Worm (Caenorhabditis elegans) whole organism, L4 larva: Measurements from ENCODE around the gene myo-2.

ENCODE experiments used
- F37D6.2 ChIP-seq: sonication (generic microtip); optimal IDR thresholded peaks from 2 replicates; lab custom pipeline; 2016; ENCODE audit warnings: mild to moderate bottlenecking, missing genetic modification characterization, missing compliant biosample characterization
- F49E8.2 ChIP-seq: sonication (generic microtip); optimal IDR thresholded peaks from 2 replicates; lab custom pipeline; 2016; ENCODE audit warnings: missing compliant biosample characterization, mild to moderate bottlenecking, missing genetic modification characterization, borderline replicate concordance
- R02D3.7 ChIP-seq: fragments of 150-350 bp; sonication (generic microtip); optimal IDR thresholded peaks from 3 replicates; lab custom pipeline; 2014; ENCODE audit warnings: missing biosample characterization, missing genetic modification characterization
- Y48G9A.11 ChIP-seq: fragments of 200-800 bp; sonication (Bioruptor generic); IDR thresholded peaks from 2 replicates; pipeline ENCODE4 v1.3.6; 2022; ENCODE audit warnings: missing genetic modification reagents, missing genetic modification characterization, missing compliant biosample characterization
- Y5F2A.4 ChIP-seq: fragments of 200-800 bp; sonication (Bioruptor generic); optimal IDR thresholded peaks from 2 replicates; lab custom pipeline; 2018; ENCODE audit warnings: mild to moderate bottlenecking, missing genetic modification characterization, missing compliant biosample characterization
- ZK546.5 ChIP-seq, 2 experiments: sonication (generic microtip); optimal IDR thresholded peaks; 2 replicates each; lab custom pipeline; 2017; ENCODE audit warnings: missing biosample characterization in 2 of 2, missing genetic modification characterization in 2 of 2
- ceh-20 ChIP-seq: fragments of 200-800 bp; sonication (Bioruptor generic); IDR thresholded peaks from 2 replicates; pipeline ENCODE4 v1.3.6; 2022; ENCODE audit warnings: missing genetic modification reagents, missing genetic modification characterization, missing compliant biosample characterization
- ceh-28 ChIP-seq: fragments of 150-350 bp; optimal IDR thresholded peaks from 2 replicates; lab custom pipeline; 2014; ENCODE audit warnings: missing biosample characterization, missing genetic modification reagents, missing genetic modification characterization
- ceh-32 ChIP-seq: sonication (generic microtip); optimal IDR thresholded peaks from 2 replicates; lab custom pipeline; 2016; ENCODE audit warnings: mild to moderate bottlenecking, missing genetic modification characterization, missing compliant biosample characterization; ENCODE audit not compliant: poor library complexity
- ceh-44 ChIP-seq: fragments of 200-800 bp; sonication (Bioruptor generic); IDR thresholded peaks from 2 replicates; pipeline ENCODE4 v1.3.6; 2022; ENCODE audit warnings: missing genetic modification reagents, missing genetic modification characterization, missing compliant biosample characterization
- cey-2 ChIP-seq: sonication (generic microtip); optimal IDR thresholded peaks from 3 replicates; lab custom pipeline; 2017; ENCODE audit warnings: missing genetic modification characterization, mild to moderate bottlenecking, missing compliant biosample characterization, antibody characterized with exemption, borderline replicate concordance; ENCODE audit not compliant: insufficient read depth
- daf-12 ChIP-seq: fragments of 150-350 bp; optimal IDR thresholded peaks from 2 replicates; lab custom pipeline; 2014; ENCODE audit warnings: missing biosample characterization, missing genetic modification reagents, missing genetic modification characterization
- daf-8 ChIP-seq: fragments of 200-800 bp; sonication (Bioruptor generic); IDR thresholded peaks from 2 replicates; pipeline ENCODE4 v1.3.6; 2022; ENCODE audit warnings: missing genetic modification characterization, missing compliant biosample characterization
- dmd-6 ChIP-seq: fragments of 200-800 bp; sonication (Bioruptor generic); IDR thresholded peaks from 2 replicates; pipeline ENCODE4 v1.3.6; 2022; ENCODE audit warnings: missing genetic modification reagents, missing genetic modification characterization, missing compliant biosample characterization
- dmd-9 ChIP-seq: fragments of 200-800 bp; sonication (Bioruptor generic); IDR thresholded peaks from 2 replicates; pipeline ENCODE4 v1.3.6; 2022; ENCODE audit warnings: missing genetic modification reagents, missing genetic modification characterization, missing compliant biosample characterization
- egl-27 ChIP-seq: sonication (generic microtip); optimal IDR thresholded peaks from 3 replicates; lab custom pipeline; 2017; ENCODE audit warnings: missing biosample characterization, missing genetic modification reagents, missing genetic modification characterization
- egl-43 ChIP-seq: fragments of 200-800 bp; sonication (Bioruptor generic); IDR thresholded peaks from 2 replicates; pipeline ENCODE4 v1.3.6; 2022; ENCODE audit warnings: missing genetic modification reagents, missing genetic modification characterization, missing compliant biosample characterization
- fos-1 ChIP-seq: fragments of 150-350 bp; optimal IDR thresholded peaks from 2 replicates; lab custom pipeline; 2014; ENCODE audit warnings: missing biosample characterization, missing genetic modification characterization
- hif-1 ChIP-seq, 2 experiments: sonication (generic microtip); optimal IDR thresholded peaks; 2 replicates each; lab custom pipeline; 2016 to 2017; ENCODE audit warnings: missing compliant biosample characterization in 2 of 2, missing genetic modification characterization in 2 of 2, missing genetic modification reagents in 2 of 2, missing genotype in 2 of 2, mild to moderate bottlenecking in 1 of 2
- hlh-11 ChIP-seq: fragments of 200-800 bp; sonication (Bioruptor generic); optimal IDR thresholded peaks from 2 replicates; lab custom pipeline; 2018; ENCODE audit warnings: mild to moderate bottlenecking, missing genetic modification characterization, missing compliant biosample characterization
- hlh-30 ChIP-seq: sonication (generic microtip); optimal IDR thresholded peaks from 2 replicates; lab custom pipeline; 2017; ENCODE audit warnings: antibody characterized with exemption, mild to moderate bottlenecking, missing genetic modification characterization, missing compliant biosample characterization; ENCODE audit not compliant: insufficient read depth
- jun-1 ChIP-seq: fragments of 150-350 bp; optimal IDR thresholded peaks from 2 replicates; lab custom pipeline; 2014; ENCODE audit warnings: missing biosample characterization, missing genetic modification reagents, missing genetic modification characterization
- lim-7 ChIP-seq: fragments of 200-800 bp; sonication (Bioruptor generic); IDR thresholded peaks from 2 replicates; pipeline ENCODE4 v1.3.6; 2022; ENCODE audit warnings: missing genetic modification characterization, missing compliant biosample characterization
- lin-1 ChIP-seq: fragments of 200-800 bp; sonication (Bioruptor generic); IDR thresholded peaks from 2 replicates; pipeline ENCODE4 v1.3.6; 2022; ENCODE audit warnings: missing genetic modification reagents, missing genetic modification characterization, missing compliant biosample characterization
- lin-29 ChIP-seq: fragments of 200-800 bp; sonication (Bioruptor generic); IDR thresholded peaks from 2 replicates; pipeline ENCODE4 v1.3.6; 2022; ENCODE audit warnings: missing genetic modification reagents, missing genetic modification characterization, missing compliant biosample characterization
- lsy-2 ChIP-seq, 2 experiments: fragments of 150-350 bp in 1 of 2; sonication (generic microtip) in 1 of 2; optimal IDR thresholded peaks; 2 replicates each; lab custom pipeline; 2014 to 2017; ENCODE audit warnings: missing biosample characterization in 2 of 2, missing genetic modification characterization in 2 of 2
- mdl-1 ChIP-seq, 2 experiments: fragments of 150-350 bp in 1 of 2; sonication (generic microtip) in 1 of 2; optimal IDR thresholded peaks; 2 replicates each; lab custom pipeline; 2014 to 2017; ENCODE audit warnings: missing biosample characterization in 2 of 2, missing genetic modification characterization in 2 of 2
- mes-2 ChIP-seq: sonication (generic microtip); optimal IDR thresholded peaks from 2 replicates; lab custom pipeline; 2016; ENCODE audit warnings: missing genotype, mild to moderate bottlenecking, missing genetic modification characterization, missing compliant biosample characterization; ENCODE audit not compliant: poor library complexity, severe bottlenecking
- nhr-11 ChIP-seq: fragments of 150-350 bp; optimal IDR thresholded peaks from 2 replicates; lab custom pipeline; 2014; ENCODE audit warnings: missing biosample characterization, missing genetic modification characterization
- nhr-237 ChIP-seq: sonication (generic microtip); optimal IDR thresholded peaks from 2 replicates; lab custom pipeline; 2017; ENCODE audit warnings: missing biosample characterization, missing genetic modification characterization
- nhr-25 ChIP-seq: sonication (generic microtip); optimal IDR thresholded peaks from 2 replicates; lab custom pipeline; 2017; ENCODE audit warnings: missing genetic modification characterization, mild to moderate bottlenecking, missing compliant biosample characterization, antibody characterized with exemption, moderate library complexity, borderline replicate concordance; ENCODE audit not compliant: insufficient read depth
- nhr-41 ChIP-seq: fragments of 200-800 bp; sonication (Bioruptor generic); IDR thresholded peaks from 2 replicates; pipeline ENCODE4 v1.3.6; 2022; ENCODE audit warnings: missing genetic modification reagents, missing genetic modification characterization, missing compliant biosample characterization
- nhr-76 ChIP-seq: fragments of 150-350 bp; optimal IDR thresholded peaks from 2 replicates; lab custom pipeline; 2014; ENCODE audit warnings: missing biosample characterization, missing genetic modification characterization
- nhr-77 ChIP-seq: fragments of 150-350 bp; optimal IDR thresholded peaks from 2 replicates; lab custom pipeline; 2014; ENCODE audit warnings: missing biosample characterization, missing genetic modification characterization
- php-3 ChIP-seq: fragments of 200-800 bp; sonication (Bioruptor generic); IDR thresholded peaks from 2 replicates; pipeline ENCODE4 v1.3.6; 2022; ENCODE audit warnings: missing genetic modification reagents, missing genetic modification characterization, missing compliant biosample characterization
- saeg-2 ChIP-seq: fragments of 200-800 bp; sonication (Bioruptor generic); IDR thresholded peaks from 2 replicates; pipeline ENCODE4 v1.3.6; 2022; ENCODE audit warnings: missing genetic modification reagents, missing genetic modification characterization, missing compliant biosample characterization
- skn-1 ChIP-seq: fragments of 150-350 bp; optimal IDR thresholded peaks from 2 replicates; lab custom pipeline; 2014; ENCODE audit warnings: missing biosample characterization, missing genetic modification characterization
- snpc-1.2 ChIP-seq: fragments of 200-800 bp; sonication (Bioruptor generic); IDR thresholded peaks from 2 replicates; pipeline ENCODE4 v1.3.6; 2022; ENCODE audit warnings: missing genetic modification reagents, missing genetic modification characterization, missing compliant biosample characterization
- spr-1 ChIP-seq: sonication (generic microtip); optimal IDR thresholded peaks from 2 replicates; lab custom pipeline; 2016; ENCODE audit warnings: mild to moderate bottlenecking, missing genetic modification characterization, missing compliant biosample characterization
- unc-62 ChIP-seq, 3 experiments: fragments of 150-350 bp in 1 of 3; sonication (generic microtip); optimal IDR thresholded peaks in 2 of 3; peaks in 1 of 3; 1 replicate in 1 of 3; 2 replicates in 2 of 3; lab custom pipeline; 2014 to 2017; ENCODE audit warnings: missing biosample characterization in 3 of 3, missing genetic modification characterization in 3 of 3, missing genetic modification reagents in 3 of 3, missing genotype in 1 of 3
- vab-7 ChIP-seq: fragments of 200-800 bp; sonication (Bioruptor generic); IDR thresholded peaks from 2 replicates; pipeline ENCODE4 v1.3.6; 2022; ENCODE audit warnings: missing genetic modification reagents, missing genetic modification characterization, missing compliant biosample characterization
- zag-1 ChIP-seq: fragments of 150-350 bp; optimal IDR thresholded peaks from 2 replicates; lab custom pipeline; 2014; ENCODE audit warnings: missing biosample characterization, missing genetic modification characterization
- zfp-2 ChIP-seq: sonication (generic microtip); optimal IDR thresholded peaks from 2 replicates; lab custom pipeline; 2016; ENCODE audit warnings: mild to moderate bottlenecking, missing genetic modification characterization, missing compliant biosample characterization
- zip-2 ChIP-seq: fragments of 150-350 bp; optimal IDR thresholded peaks from 2 replicates; lab custom pipeline; 2014; ENCODE audit warnings: missing biosample characterization, missing genetic modification characterization
- ztf-7 ChIP-seq: fragments of 150-350 bp; optimal IDR thresholded peaks from 2 replicates; lab custom pipeline; 2014; ENCODE audit warnings: missing biosample characterization, missing genetic modification characterization

myo-2 gene

ce11 chrX:12449262-12449942, 18.5 kb upstream of the myo-2 start, which contains the start of gene T18D3.6 (continued):
- TF ChIP-seq vab-7 (GFP tag; lab: Robert Waterston, UW), result no peak
- TF ChIP-seq hif-1 (tag; optimal IDR thresholded peaks at IDR 0.05; lab: Kevin White, UChicago), result peak in 1 of 2 experiments; percentile 9
- TF ChIP-seq fos-1 (tag; lab: Kevin White, UChicago), result no peak
- no peak for TF ChIP-seq zag-1 (tag; lab: Kevin White, UChicago)
- no peak for TF ChIP-seq ceh-32 (tag; lab: Kevin White, UChicago)
- TF ChIP-seq lin-29 (GFP tag; lab: Robert Waterston, UW), result no peak
- TF ChIP-seq, all 104 proteins: peak for 16

ce11 chrX:12451258-12451657, 16.6 kb upstream of the myo-2 start:
- TF ChIP-seq php-3 (GFP tag; lab: Robert Waterston, UW), result 0 out of 2 replicates have a peak, but pooled peaks have one; percentile 18
- peak; percentile 10 for TF ChIP-seq nhr-76 (tag; lab: Kevin White, UChicago)
- TF ChIP-seq dmd-6 (GFP tag; lab: Robert Waterston, UW), result peak; percentile 59
- no peak for TF ChIP-seq zfp-2

- no peak for TF ChIP-seq ceh-44 (GFP tag; lab: Robert Waterston, UW)
- TF ChIP-seq daf-12 (tag; lab: Kevin White, UChicago), result no peak
- TF ChIP-seq ZK546.5 (tag; optimal IDR thresholded peaks at IDR 0.05; lab: Kevin White, UChicago), result no peak
- peak; percentile 80 for TF ChIP-seq F37D6.2 (tag; lab: Kevin White, UChicago)
- peak in 1 of 2 experiments; percentile 15 for TF ChIP-seq unc-62 (GFP tag; optimal IDR thresholded peaks at IDR 0.05 in 1 of 2; lab: Kevin White, UChicago)
- no peak for TF ChIP-seq unc-62 (tag; optimal IDR thresholded peaks at IDR 0.05; lab: Kevin White, UChicago)
- TF ChIP-seq Y48G9A.11 (GFP tag; lab: Robert Waterston, UW), result no peak
- no peak for TF ChIP-seq ceh-28 (tag; lab: Kevin White, UChicago)
- TF ChIP-seq mdl-1 (tag; optimal IDR thresholded peaks at IDR 0.05; lab: Kevin White, UChicago), result no peak
- no peak for TF ChIP-seq spr-1 (tag; lab: Kevin White, UChicago)
- TF ChIP-seq nhr-25, result no peak
- no peak for TF ChIP-seq jun-1 (tag; lab: Kevin White, UChicago)
- peak; percentile 73; the same call in 1 of the 2 replicates for TF ChIP-seq egl-43
- TF ChIP-seq nhr-237, result no peak
- TF ChIP-seq lin-1 (GFP tag; lab: Robert Waterston, UW), result no peak
- TF ChIP-seq nhr-77 (tag; lab: Kevin White, UChicago), result no peak
- TF ChIP-seq nhr-11 (tag; lab: Kevin White, UChicago), result peak; percentile 2
- TF ChIP-seq Y5F2A.4 (GFP tag; lab: Kevin White, UChicago), result no peak
- TF ChIP-seq zip-2, result no peak
- TF ChIP-seq nhr-76 (tag; lab: Kevin White, UChicago), result no peak
- TF ChIP-seq lsy-2 (tag; optimal IDR thresholded peaks at IDR 0.05; lab: Kevin White, UChicago), result peak in 1 of 2 experiments; percentile 40
- no peak for TF ChIP-seq egl-27 (tag; lab: Kevin White, UChicago)
- no peak for TF ChIP-seq ztf-7
- TF ChIP-seq lim-7 (GFP tag; lab: Robert Waterston, UW), result no peak
- no peak for TF ChIP-seq snpc-1.2 (GFP tag; lab: Robert Waterston, UW)
- no peak for TF ChIP-seq nhr-41 (GFP tag; lab: Robert Waterston, UW)
- TF ChIP-seq skn-1 (tag; lab: Kevin White, UChicago), result no peak
- peak; percentile 5 for TF ChIP-seq hlh-30 (tag; lab: Kevin White, UChicago)
- no peak for TF ChIP-seq daf-8 (GFP tag; lab: Robert Waterston, UW)
- peak; percentile 63 for TF ChIP-seq hlh-11 (tag; lab: Kevin White, UChicago)
- no peak for TF ChIP-seq cey-2 (tag; lab: Kevin White, UChicago)
- TF ChIP-seq ceh-20 (GFP tag; lab: Robert Waterston, UW), result peak; percentile 46; the same call in 1 of the 2 replicates
- no peak for TF ChIP-seq F49E8.2 (tag; lab: Kevin White, UChicago)
- peak; percentile 61 for TF ChIP-seq mes-2 (tag; lab: Kevin White, UChicago)
- TF ChIP-seq dmd-9 (GFP tag; lab: Robert Waterston, UW), result no peak
- no peak for TF ChIP-seq R02D3.7
- TF ChIP-seq saeg-2 (GFP tag; lab: Robert Waterston, UW), result 0 out of 2 replicates have a peak, but pooled peaks have one; percentile 26
- no peak for TF ChIP-seq zfp-2
Observed at ce11 chrX:12452143-12452570, 15.7 kb upstream of the myo-2 start.
